Worm (Caenorhabditis elegans) whole organism, L1 larva: ENCODE results near the gene C39F7.1.

Experiments
- C16A3.4 ChIP-seq: fragments of 150-350 bp; optimal IDR thresholded peaks from 2 replicates; lab custom pipeline; 2014; ENCODE audit warnings: missing biosample characterization, missing genetic modification characterization
- C34B4.2 ChIP-seq: sonication (generic microtip); optimal IDR thresholded peaks from 2 replicates; lab custom pipeline; 2017; ENCODE audit warnings: mild to moderate bottlenecking, missing genetic modification characterization, missing compliant biosample characterization
- F16B12.6 ChIP-seq: fragments of 150-350 bp; optimal IDR thresholded peaks from 2 replicates; lab custom pipeline; 2014; ENCODE audit warnings: missing biosample characterization, missing genetic modification characterization
- ama-1 ChIP-seq: fragments of 150-350 bp; optimal IDR thresholded peaks from 2 replicates; lab custom pipeline; 2014
- ceh-63 ChIP-seq: fragments of 200-800 bp; sonication (Bioruptor generic); optimal IDR thresholded peaks from 2 replicates; lab custom pipeline; 2018; ENCODE audit warnings: mild to moderate bottlenecking, missing genetic modification characterization, missing compliant biosample characterization
- ceh-82 ChIP-seq, 3 experiments: fragments of 150-350 bp in 1 of 3; sonication (generic microtip) in 2 of 3; optimal IDR thresholded peaks; 2 replicates each; lab custom pipeline; 2014 to 2017; ENCODE audit warnings: missing biosample characterization in 3 of 3, missing genetic modification characterization in 3 of 3
- ceh-90 ChIP-seq: sonication (generic microtip); optimal IDR thresholded peaks from 2 replicates; lab custom pipeline; 2016; ENCODE audit warnings: missing genetic modification characterization, missing compliant biosample characterization
- dsc-1 ChIP-seq: sonication (generic microtip); optimal IDR thresholded peaks from 2 replicates; lab custom pipeline; 2016; ENCODE audit warnings: mild to moderate bottlenecking, missing genetic modification characterization, missing compliant biosample characterization
- efl-1 ChIP-seq, 4 experiments: fragments of 150-350 bp; optimal IDR thresholded peaks in 3 of 4; peaks in 1 of 4; 1 replicate in 1 of 4; 2 replicates in 3 of 4; lab custom pipeline; 2014; ENCODE audit warnings: missing biosample characterization in 2 of 4, missing genetic modification characterization in 2 of 4, missing genetic modification reagents in 2 of 4
- elt-2 ChIP-seq: sonication (generic microtip); optimal IDR thresholded peaks from 2 replicates; lab custom pipeline; 2016; ENCODE audit warnings: missing genetic modification characterization, mild to moderate bottlenecking, inconsistent platforms, missing compliant biosample characterization, missing genetic modification reagents
- ets-5 ChIP-seq: fragments of 200-800 bp; sonication (Bioruptor generic); IDR thresholded peaks from 2 replicates; pipeline ENCODE4 v1.3.6; 2022; ENCODE audit warnings: missing genetic modification characterization, missing compliant biosample characterization
- fkh-8 ChIP-seq: sonication (generic microtip); optimal IDR thresholded peaks from 2 replicates; lab custom pipeline; 2016; ENCODE audit warnings: mild to moderate bottlenecking, missing genetic modification characterization, missing compliant biosample characterization
- fos-1 ChIP-seq: fragments of 150-350 bp; optimal IDR thresholded peaks from 2 replicates; lab custom pipeline; 2014; ENCODE audit warnings: missing biosample characterization, missing genetic modification characterization
- hpl-2 ChIP-seq: fragments of 150-350 bp; optimal IDR thresholded peaks from 2 replicates; lab custom pipeline; 2014; ENCODE audit warnings: missing biosample characterization, missing genetic modification reagents, missing genetic modification characterization
- irx-1 ChIP-seq: sonication (generic microtip); optimal IDR thresholded peaks from 2 replicates; lab custom pipeline; 2016; ENCODE audit warnings: missing genetic modification characterization, missing compliant biosample characterization
- lin-14 ChIP-seq: fragments of 200-800 bp; sonication (Bioruptor generic); optimal IDR thresholded peaks from 2 replicates; lab custom pipeline; 2018; ENCODE audit warnings: mild to moderate bottlenecking, missing genetic modification characterization, moderate library complexity, missing compliant biosample characterization
- lsy-2 ChIP-seq, 2 experiments: fragments of 150-350 bp; optimal IDR thresholded peaks; 2 replicates each; lab custom pipeline; 2014; ENCODE audit warnings: missing biosample characterization in 2 of 2, missing genetic modification characterization in 2 of 2
- mab-9 ChIP-seq: fragments of 200-800 bp; sonication (Bioruptor generic); IDR thresholded peaks from 2 replicates; pipeline ENCODE4 v1.3.6; 2022; ENCODE audit warnings: missing genetic modification reagents, missing genetic modification characterization, missing compliant biosample characterization
- mep-1 ChIP-seq: fragments of 150-350 bp; optimal IDR thresholded peaks from 2 replicates; lab custom pipeline; 2014; ENCODE audit warnings: missing biosample characterization, missing genetic modification characterization
- nhr-12 ChIP-seq: sonication (generic microtip); optimal IDR thresholded peaks from 2 replicates; lab custom pipeline; 2017; ENCODE audit warnings: missing biosample characterization, missing genetic modification characterization
- nhr-20 ChIP-seq: sonication (generic microtip); optimal IDR thresholded peaks from 2 replicates; lab custom pipeline; 2016; ENCODE audit warnings: mild to moderate bottlenecking, missing genetic modification characterization, missing compliant biosample characterization
- nhr-71 ChIP-seq: sonication (generic microtip); optimal IDR thresholded peaks from 2 replicates; lab custom pipeline; 2016; ENCODE audit warnings: mild to moderate bottlenecking, missing genetic modification characterization, moderate library complexity, missing compliant biosample characterization
- nhr-85 ChIP-seq: sonication (generic microtip); peaks from one replicate; lab custom pipeline; 2016; ENCODE audit warnings: missing genetic modification characterization, inconsistent platforms, missing compliant biosample characterization
- nhr-90 ChIP-seq: sonication (generic microtip); optimal IDR thresholded peaks from 2 replicates; lab custom pipeline; 2016; ENCODE audit warnings: mild to moderate bottlenecking, missing genetic modification characterization, missing compliant biosample characterization; ENCODE audit not compliant: poor library complexity
- rnt-1 ChIP-seq: sonication (generic microtip); optimal IDR thresholded peaks from 2 replicates; lab custom pipeline; 2016; ENCODE audit warnings: mild to moderate bottlenecking, missing genetic modification characterization, moderate library complexity, missing compliant biosample characterization
- sptf-1 ChIP-seq: fragments of 150-350 bp; optimal IDR thresholded peaks from 2 replicates; lab custom pipeline; 2014; ENCODE audit warnings: missing biosample characterization, missing genetic modification characterization
- swsn-7 ChIP-seq: sonication (generic microtip); optimal IDR thresholded peaks from 2 replicates; lab custom pipeline; 2016; ENCODE audit warnings: missing genetic modification characterization, missing compliant biosample characterization
- tlp-1 ChIP-seq: fragments of 150-350 bp; optimal IDR thresholded peaks from 2 replicates; lab custom pipeline; 2014; ENCODE audit warnings: missing biosample characterization, missing genetic modification characterization
- unc-98 ChIP-seq: fragments of 200-800 bp; sonication (Bioruptor generic); IDR thresholded peaks from 2 replicates; pipeline ENCODE4 v1.3.6; 2022; ENCODE audit warnings: missing genetic modification characterization, missing compliant biosample characterization
- xbp-1 ChIP-seq: sonication (generic microtip); optimal IDR thresholded peaks from 2 replicates; lab custom pipeline; 2016; ENCODE audit warnings: missing genetic modification characterization, missing compliant biosample characterization
- ztf-4 ChIP-seq: fragments of 150-350 bp; optimal IDR thresholded peaks from 2 replicates; lab custom pipeline; 2014; ENCODE audit warnings: missing biosample characterization, missing genetic modification characterization

The C39F7.1 gene

DNA sequence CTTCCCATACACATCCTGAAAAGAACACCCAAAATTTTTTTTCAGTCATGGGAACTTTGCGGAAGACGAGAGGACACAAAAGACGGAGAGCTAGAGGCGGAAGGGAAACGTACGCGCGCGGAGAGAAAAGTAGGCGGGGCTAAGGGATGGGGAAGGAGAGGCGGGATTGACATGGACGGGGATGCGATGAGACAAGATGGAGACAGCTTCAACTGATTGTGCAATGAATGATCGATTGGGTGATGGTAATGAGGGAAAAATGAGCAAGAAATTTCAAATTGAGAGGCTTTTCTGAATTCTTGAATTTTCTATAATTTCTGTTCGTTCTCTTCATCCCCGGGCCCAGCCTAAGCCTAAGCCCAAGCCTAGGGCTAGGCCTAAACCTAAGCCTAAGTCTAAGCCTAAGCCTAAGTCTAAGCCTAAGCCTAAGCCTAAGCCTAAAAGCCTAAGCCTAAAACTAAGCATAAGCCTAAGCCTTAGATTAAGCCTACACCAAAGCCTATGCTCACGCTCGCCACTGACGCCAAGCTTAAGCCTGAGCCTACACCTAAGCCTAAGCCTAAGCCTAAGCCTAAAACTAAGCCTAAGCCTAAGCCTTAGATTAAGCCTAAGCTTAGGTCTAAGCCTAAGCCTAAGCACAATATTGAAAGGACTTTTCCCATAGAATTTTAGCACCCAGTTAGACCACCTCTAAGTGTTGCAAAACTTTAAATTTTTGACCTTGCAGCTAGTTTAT, 23.6 kb upstream of the C39F7.1 start:
- no peak for TF ChIP-seq nhr-20
- no peak for TF ChIP-seq ceh-82 (tag; optimal IDR thresholded peaks at IDR 0.05; lab: Kevin White, UChicago)
- no peak for TF ChIP-seq elt-2
- TF ChIP-seq fkh-8 (tag; lab: Kevin White, UChicago) = no peak
- TF ChIP-seq nhr-85 (tag; lab: Kevin White, UChicago) = peak; percentile 10
- no peak for TF ChIP-seq efl-1 (optimal IDR thresholded peaks at IDR 0.05; lab: Kevin White, UChicago)
- TF ChIP-seq efl-1 (GFP tag; optimal IDR thresholded peaks at IDR 0.05 in 1 of 2; lab: Kevin White, UChicago) = peak in 1 of 2 experiments; percentile 73
- no peak for TF ChIP-seq sptf-1 (tag; lab: Kevin White, UChicago)
- TF ChIP-seq F16B12.6 (tag; lab: Kevin White, UChicago) = no peak
- TF ChIP-seq dsc-1 (tag; lab: Kevin White, UChicago) = no peak
- TF ChIP-seq lin-14 (GFP tag; lab: Kevin White, UChicago) = peak; percentile 27
- no peak for TF ChIP-seq nhr-90
- TF ChIP-seq, all 84 proteins: peak for 3

DNA sequence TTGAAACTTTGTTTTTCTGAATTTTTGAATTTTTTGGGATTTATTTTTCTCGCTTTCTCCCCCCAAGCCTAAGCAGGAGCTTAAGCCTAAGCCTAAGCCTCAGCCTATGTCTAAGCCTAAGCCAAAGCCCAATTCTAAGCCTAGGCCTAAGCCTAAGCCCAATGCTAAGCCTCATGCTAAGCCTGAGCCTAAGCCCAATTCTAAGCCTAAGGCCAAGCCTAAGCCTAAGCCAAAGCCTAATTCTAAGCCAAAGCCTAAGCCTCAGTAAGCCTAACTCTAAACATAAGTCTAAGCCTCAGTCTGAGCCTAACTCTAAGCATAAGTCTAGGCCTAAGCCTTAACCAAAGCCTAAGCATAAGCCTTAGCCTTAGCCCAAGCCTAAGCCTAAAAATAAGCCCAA, 17.7 kb upstream of the C39F7.1 start:
- TF ChIP-seq lin-14 (GFP tag; lab: Kevin White, UChicago) (no peak), ceh-63 (GFP tag; lab: Kevin White, UChicago) (no peak)

DNA sequence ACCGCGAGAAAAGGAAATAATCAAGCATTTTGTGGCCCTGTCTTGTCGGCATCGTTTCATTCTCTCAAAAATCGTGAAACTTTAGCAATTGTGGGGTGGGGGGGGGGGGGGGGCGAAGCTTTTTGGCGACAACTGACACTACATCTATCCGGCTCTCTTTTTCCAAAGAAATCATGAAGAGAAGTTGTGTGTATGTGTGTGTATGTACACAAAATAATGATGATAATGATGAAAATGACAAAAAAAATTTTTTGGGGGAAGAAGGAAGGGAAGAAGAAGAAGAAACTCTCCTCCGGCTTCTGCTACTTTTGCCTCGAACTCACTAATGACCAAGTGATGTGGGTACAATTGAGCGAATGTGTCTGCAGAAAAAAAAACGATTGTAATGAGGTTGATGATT, 17.1 kb upstream of the C39F7.1 start:
- TF ChIP-seq lin-14 (GFP tag; lab: Kevin White, UChicago) (peak; percentile 92), nhr-71 (tag; lab: Kevin White, UChicago) (peak; percentile 41), lsy-2 (tag; optimal IDR thresholded peaks at IDR 0.05; lab: Kevin White, UChicago) (no peak), mep-1 (tag; lab: Kevin White, UChicago) (peak; percentile 5), rnt-1 (peak; percentile 39), fos-1 (tag; lab: Kevin White, UChicago) (no peak)
- TF ChIP-seq, all 84 proteins: peak for 4

DNA sequence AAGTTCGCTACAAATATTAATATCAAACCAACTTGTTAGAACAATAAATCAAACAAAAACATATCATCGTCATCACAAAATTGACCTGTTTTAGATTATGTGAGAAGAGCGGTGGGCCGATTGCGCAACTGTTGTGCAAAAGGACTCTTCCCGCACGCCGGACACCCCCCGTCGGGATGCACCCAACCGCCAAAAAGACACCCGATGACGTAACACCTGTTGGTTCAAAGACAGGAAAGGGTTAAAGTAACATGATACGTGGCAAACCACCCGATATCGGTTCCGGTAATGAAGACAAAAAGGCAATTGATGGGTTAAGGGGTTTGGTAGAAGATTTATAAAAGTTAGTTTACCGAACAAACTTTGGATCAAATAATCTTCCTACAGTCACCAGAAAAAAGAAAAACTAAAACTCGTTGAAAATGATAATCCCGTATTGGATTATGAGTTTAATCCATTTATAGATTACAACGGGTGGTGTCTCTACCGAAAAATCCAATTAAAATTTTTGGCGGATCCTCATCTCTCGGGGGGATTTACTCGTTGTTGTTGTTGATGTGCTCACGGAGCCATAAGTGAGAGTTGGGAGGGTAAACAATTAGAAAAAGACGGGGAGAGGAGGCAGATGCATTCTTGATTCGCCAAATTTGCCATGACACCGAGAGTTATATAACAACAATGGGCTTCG, 16.0 kb upstream of the C39F7.1 start:
- TF ChIP-seq irx-1 (tag; lab: Kevin White, UChicago) (no peak), F16B12.6 (tag; lab: Kevin White, UChicago) (no peak), xbp-1 (no peak), mab-9 (no peak), swsn-7 (tag; lab: Kevin White, UChicago) (no peak), tlp-1 (tag; lab: Kevin White, UChicago) (no peak)

DNA sequence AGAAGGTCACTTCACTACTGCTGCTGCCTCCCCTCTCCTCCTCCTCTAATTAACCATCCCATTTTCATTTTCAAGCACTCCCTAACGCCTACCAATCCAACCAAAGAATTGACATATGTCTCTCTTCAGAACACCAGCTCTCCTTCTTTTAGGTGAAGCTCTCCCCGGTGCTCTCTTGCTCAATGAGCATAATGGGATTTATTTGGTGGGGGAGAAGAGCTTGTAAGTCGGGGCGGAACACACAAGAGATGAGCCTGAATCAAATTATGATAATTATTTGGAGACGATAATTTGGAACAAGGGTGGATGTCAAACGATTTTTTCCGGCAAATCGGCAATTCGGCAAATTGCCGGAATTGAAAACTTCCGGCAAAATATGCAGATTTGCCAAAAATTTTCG, 7.3 kb upstream of the C39F7.1 start:
- no peak for TF ChIP-seq ztf-4
- no peak for TF ChIP-seq hpl-2
- no peak for TF ChIP-seq ceh-90 (tag; lab: Kevin White, UChicago)
- TF ChIP-seq ama-1 (lab: Kevin White, UChicago) = no peak
- no peak for TF ChIP-seq ets-5
- no peak for TF ChIP-seq nhr-12 (tag; lab: Kevin White, UChicago)
- TF ChIP-seq tlp-1 (tag; lab: Kevin White, UChicago) = no peak
- TF ChIP-seq C34B4.2 (tag; lab: Kevin White, UChicago) = no peak
- TF ChIP-seq C16A3.4 (tag; lab: Kevin White, UChicago) = no peak

DNA sequence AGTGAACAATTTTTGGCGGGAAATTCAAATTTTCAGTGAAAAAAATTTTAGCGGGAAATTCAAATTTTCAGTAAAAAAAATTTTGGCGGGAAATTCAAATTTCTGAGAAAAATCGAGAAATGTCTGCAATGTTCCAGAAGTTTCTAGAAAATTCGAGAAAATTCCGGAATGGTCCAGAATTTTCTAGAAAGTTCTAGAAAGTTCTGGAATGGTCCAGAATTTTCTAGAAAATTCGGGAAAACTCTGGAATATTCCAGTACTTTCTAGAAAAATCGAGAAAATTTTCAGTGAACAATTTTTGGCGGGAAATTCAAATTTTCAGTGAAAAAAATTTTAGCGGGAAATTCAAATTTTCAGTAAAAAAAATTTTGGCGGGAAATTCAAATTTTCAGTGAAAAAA, 3.1 kb upstream of the C39F7.1 start:
- TF ChIP-seq unc-98 (GFP tag; lab: Robert Waterston, UW) = 0 out of 2 replicates have a peak, but pooled peaks have one; percentile 19
